Worm (Caenorhabditis elegans): ENCODE results near the gene apc-11.

apc-11 gene

DNA sequence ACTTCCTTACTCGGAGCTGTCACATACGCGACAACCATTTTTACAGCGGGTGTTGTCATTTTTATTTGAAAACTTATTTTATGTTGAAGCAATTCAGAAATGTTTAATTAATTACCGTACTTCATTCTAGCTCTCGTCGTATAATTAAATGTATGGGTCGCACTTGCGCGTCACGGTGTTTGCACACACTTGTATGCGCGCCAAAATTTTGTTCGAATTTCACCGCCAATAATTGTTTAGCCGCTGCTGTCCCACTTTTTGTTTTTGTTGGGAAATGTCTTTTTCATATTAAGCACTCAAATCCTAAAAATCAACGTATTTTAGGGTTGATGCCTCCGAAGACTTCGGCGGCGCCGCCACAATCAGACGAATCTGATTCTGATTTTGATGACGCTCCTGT, 7.0 kb downstream of the apc-11 start, which contains the start of the genes F35G12.7 and smc-4 (continued):
- TF ChIP-seq F33H1.4 (GFP tag; IDR thresholded peaks at IDR 0.05) (peak; percentile 70), nfyb-1 (GFP tag; IDR thresholded peaks at IDR 0.05) (peak; percentile 67), xnd-1 (tag; optimal IDR thresholded peaks at IDR 0.05) (peak; percentile 63), madf-3 (GFP tag; IDR thresholded peaks at IDR 0.05) (peak; percentile 82; the same call in 1 of the 2 replicates), Y53G8AR.9 (GFP tag; conservative IDR thresholded peaks at IDR 0.05) (peak; percentile 68; the same call in 1 of the 2 replicates), pbrm-1 (GFP tag; IDR thresholded peaks at IDR 0.05) (peak; percentile 43; the same call in 1 of the 2 replicates), madf-10 (tag; optimal IDR thresholded peaks at IDR 0.05) (no peak), bed-1 (GFP tag; IDR thresholded peaks at IDR 0.05) (no peak), ceh-91 (GFP tag; IDR thresholded peaks at IDR 0.05) (peak; percentile 73), ets-4 (GFP tag; optimal IDR thresholded peaks at IDR 0.05) (no peak), Y79H2A.3 (GFP tag; conservative IDR thresholded peaks at IDR 0.05) (no peak), B0261.1 (tag; optimal IDR thresholded peaks at IDR 0.05) (no peak), madf-8 (GFP tag; conservative IDR thresholded peaks at IDR 0.05) (peak; percentile 88), ztf-25 (GFP tag; IDR thresholded peaks at IDR 0.05) (0 out of 2 replicates have a peak, but pooled peaks have one; percentile 28), zfh-2 (GFP tag; conservative IDR thresholded peaks at IDR 0.05) (no peak), madf-6 (GFP tag; IDR thresholded peaks at IDR 0.05) (peak; percentile 96), lin-35 (GFP tag; optimal IDR thresholded peaks at IDR 0.05) (peak in 1 of 3 experiments; percentile 62), hmg-1.2 (GFP tag; IDR thresholded peaks at IDR 0.05) (peak; percentile 47; the same call in 1 of the 2 replicates), sdz-38 (tag; optimal IDR thresholded peaks at IDR 0.05) (no peak), him-1 (tag; optimal IDR thresholded peaks at IDR 0.05) (peak; percentile 47), snpc-1.1 (tag; optimal IDR thresholded peaks at IDR 0.05; ENCODE audit: insufficient read depth) (peak; percentile 21), C17E4.6 (GFP tag; IDR thresholded peaks at IDR 0.05) (peak; percentile 51; the same call in 1 of the 2 replicates), die-1 (tag; optimal IDR thresholded peaks at IDR 0.05) (peak; percentile 24), mcd-1 (GFP tag; IDR thresholded peaks at IDR 0.05) (peak; percentile 55; the same call in 1 of the 2 replicates), attf-5 (GFP tag; optimal IDR thresholded peaks at IDR 0.05) (peak; percentile 21), let-607 (tag; optimal IDR thresholded peaks at IDR 0.05) (no peak), snpc-3.4 (tag; optimal IDR thresholded peaks at IDR 0.05) (peak; percentile 76), ceh-27 (GFP tag; optimal IDR thresholded peaks at IDR 0.05) (peak; percentile 27), tlf-1 (GFP tag; optimal IDR thresholded peaks at IDR 0.05) (peak; percentile 62), dox-1 (GFP tag; IDR thresholded peaks at IDR 0.05) (peak; percentile 66), rcor-1 (GFP tag; IDR thresholded peaks at IDR 0.05) (peak; percentile 40; the same call in 1 of the 2 replicates), F55B11.4 (tag; optimal IDR thresholded peaks at IDR 0.05; ENCODE audit: borderline replicate concordance, insufficient read depth) (no peak), T26A5.8 (tag; optimal IDR thresholded peaks at IDR 0.05) (no peak), lir-1 (GFP tag; conservative IDR thresholded peaks at IDR 0.05) (peak; percentile 54; the same call in 1 of the 2 replicates), dpl-1 (GFP tag; optimal IDR thresholded peaks at IDR 0.05) (peak; percentile 87), lsl-1 (GFP tag; optimal IDR thresholded peaks at IDR 0.05) (peak; percentile 69), T07F8.4 (tag; optimal IDR thresholded peaks at IDR 0.05) (no peak)

DNA sequence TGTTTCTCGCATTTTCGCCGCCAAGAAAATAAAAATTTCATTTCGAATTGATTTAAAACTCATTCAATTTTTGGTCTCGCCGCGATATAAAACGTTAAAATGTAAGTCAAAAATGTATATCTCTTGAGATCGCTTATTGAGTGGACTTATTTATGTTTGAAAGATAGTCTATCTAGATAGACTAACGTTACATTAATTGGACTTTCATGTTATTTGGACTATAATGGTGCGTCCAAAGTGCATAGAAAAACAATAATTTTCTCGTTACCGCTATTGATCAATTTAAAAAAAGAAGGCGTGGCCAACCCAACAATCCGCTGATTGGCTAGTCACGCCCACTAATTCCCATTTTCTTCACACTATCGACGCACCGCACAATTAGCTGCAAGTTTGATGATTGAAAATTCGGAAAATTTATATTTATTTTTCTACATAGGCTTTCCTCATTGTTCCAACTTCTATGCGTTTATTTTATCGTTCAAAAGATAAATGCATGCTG, 10.1 kb downstream of the apc-11 start, which contains the start of gene F35G12.5:
TSS of gene F35G12.5 (plus strand) at position 51 of the 499 bp plus-strand sequence.
- TF ChIP-seq nfyb-1 (GFP tag; IDR thresholded peaks at IDR 0.05) (peak; percentile 81), let-526 (GFP tag; IDR thresholded peaks at IDR 0.05) (no peak)
